Fruit fly (Drosophila melanogaster): ENCODE measurements around the gene ICA69.
A peak's percentile ranks its signal among the peaks of the same experiment; 100 is the strongest.

Gene ICA69

DNA sequence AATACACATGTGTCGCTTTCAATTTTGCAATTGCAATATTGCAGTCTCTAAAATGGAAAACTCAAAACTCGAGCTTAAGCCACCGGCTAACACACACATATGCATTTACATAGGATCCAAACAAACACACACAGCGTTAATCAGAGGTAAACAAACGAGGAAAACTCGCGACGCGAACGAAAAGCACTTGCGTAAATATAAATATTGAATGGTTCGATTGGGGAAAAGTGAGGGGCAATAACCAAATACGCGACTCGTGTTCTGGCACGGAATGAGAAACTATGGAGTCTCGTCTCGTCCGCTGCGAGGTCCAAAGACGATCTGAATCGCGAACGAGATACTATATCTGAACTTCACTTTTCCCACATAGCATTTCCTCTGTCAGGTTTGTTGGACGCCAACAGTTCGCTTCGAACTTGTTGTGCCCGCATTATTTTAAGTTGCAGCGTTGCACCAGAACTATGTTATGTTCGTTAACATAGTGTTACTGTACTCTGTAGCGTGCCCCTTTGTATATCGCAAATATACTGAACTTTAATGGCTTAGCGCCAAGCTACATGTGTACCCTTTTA, 321 bp upstream of the ICA69 start, which contains the start of gene ko (continued):
- TF ChIP-seq CG14965 (GFP tag; optimal IDR thresholded peaks at IDR 0.05; ENCODE audit: borderline replicate concordance) (no peak), klu (GFP tag; IDR thresholded peaks at IDR 0.05) (no peak), CG10654 (GFP tag; optimal IDR thresholded peaks at IDR 0.05) (peak; percentile 24), CG9876 (GFP tag; optimal IDR thresholded peaks at IDR 0.05) (no peak), CG17328 (GFP tag; IDR thresholded peaks at IDR 0.05) (peak; percentile 68), cato (GFP tag; optimal IDR thresholded peaks at IDR 0.05; ENCODE audit: borderline replicate concordance) (no peak), Optix (GFP tag; IDR thresholded peaks at IDR 0.05) (no peak), Mad (GFP tag; optimal IDR thresholded peaks at IDR 0.05) (no peak), CG10462 (GFP tag; optimal IDR thresholded peaks at IDR 0.05) (no peak), NC2α (GFP tag; optimal IDR thresholded peaks at IDR 0.05) (no peak), bcd (GFP tag; optimal IDR thresholded peaks at IDR 0.05) (no peak), otp (GFP tag; IDR thresholded peaks at IDR 0.05) (no peak), Atf-2 (GFP tag; optimal IDR thresholded peaks at IDR 0.05) (no peak), sisA (GFP tag; IDR thresholded peaks at IDR 0.05) (no peak), CG15601 (tag; optimal IDR thresholded peaks at IDR 0.05) (peak; percentile 77), Ravus (GFP tag; IDR thresholded peaks at IDR 0.05) (no peak), pum (GFP tag; optimal IDR thresholded peaks at IDR 0.05) (no peak), ftz-f1 (GFP tag; optimal IDR thresholded peaks at IDR 0.05) (no peak), mam (GFP tag; optimal IDR thresholded peaks at IDR 0.05) (no peak), CG2116 (GFP tag; optimal IDR thresholded peaks at IDR 0.05) (no peak), peb (GFP tag; IDR thresholded peaks at IDR 0.05) (no peak), CG17186 (GFP tag; optimal IDR thresholded peaks at IDR 0.05) (no peak), z (GFP tag; IDR thresholded peaks at IDR 0.05) (no peak), HHEX (GFP tag; optimal IDR thresholded peaks at IDR 0.05) (peak; percentile 65), CoRest (tag; optimal IDR thresholded peaks at IDR 0.05) (no peak), Blimp-1 (GFP tag; optimal IDR thresholded peaks at IDR 0.05) (peak; percentile 65), CG12219 (GFP tag; optimal IDR thresholded peaks at IDR 0.05) (peak; percentile 39), az2 (GFP tag; optimal IDR thresholded peaks at IDR 0.05) (no peak), CG6272 (GFP tag; IDR thresholded peaks at IDR 0.05) (no peak), run (tag; optimal IDR thresholded peaks at IDR 0.05) (no peak), CG13775 (GFP tag; optimal IDR thresholded peaks at IDR 0.05) (no peak), CG10959 (GFP tag; IDR thresholded peaks at IDR 0.05) (no peak), CG31365 (tag; optimal IDR thresholded peaks at IDR 0.05) (peak; percentile 30), oc (tag; optimal IDR thresholded peaks at IDR 0.05) (peak; percentile 35), luna (GFP tag; optimal IDR thresholded peaks at IDR 0.05) (no peak), Poxn (GFP tag; IDR thresholded peaks at IDR 0.05) (no peak), ssp (GFP tag; IDR thresholded peaks at IDR 0.05) (no peak), zen2 (GFP tag; IDR thresholded peaks at IDR 0.05; ENCODE audit: partially characterized antibody) (peak; percentile 14; the same call in 1 of the 3 replicates), CG3281 (GFP tag; optimal IDR thresholded peaks at IDR 0.05) (no peak), Myb (GFP tag; optimal IDR thresholded peaks at IDR 0.05) (no peak), CG11085 (GFP tag; IDR thresholded peaks at IDR 0.05) (no peak), Taf1 (GFP tag; IDR thresholded peaks at IDR 0.05) (no peak), Sox102F (GFP tag; optimal IDR thresholded peaks at IDR 0.05) (no peak), CG4282 (GFP tag; optimal IDR thresholded peaks at IDR 0.05) (no peak), Drgx (GFP tag; IDR thresholded peaks at IDR 0.05) (no peak), CG31224 (GFP tag; IDR thresholded peaks at IDR 0.05) (no peak), CG2202 (tag; optimal IDR thresholded peaks at IDR 0.05) (peak; percentile 69), org-1 (GFP tag; optimal IDR thresholded peaks at IDR 0.05) (peak; percentile 29), Mrtf (GFP tag; IDR thresholded peaks at IDR 0.05) (no peak), CG10366 (GFP tag; IDR thresholded peaks at IDR 0.05) (no peak), tgo (GFP tag; IDR thresholded peaks at IDR 0.05) (no peak), Mes4 (GFP tag; optimal IDR thresholded peaks at IDR 0.05) (no peak)

Data from whole organism, embryonic.